Fruit fly (Drosophila melanogaster) whole organism, pupa: ENCODE measurements around the gene grp.

ENCODE experiments used
- CG10348 ChIP-seq: fragments of 200-800 bp; sonication (Bioruptor generic); IDR thresholded peaks from 2 replicates; pipeline ENCODE4 v1.3.6; 2022; ENCODE audit warnings: missing biosample characterization, missing genetic modification characterization
- CG12605 ChIP-seq: fragments of 200-800 bp; sonication (Bioruptor generic); IDR thresholded peaks from 2 replicates; pipeline ENCODE4 v1.3.6; 2022; ENCODE audit warnings: missing biosample characterization, missing genetic modification characterization
- CG13204 ChIP-seq: fragments of 200-800 bp; sonication (Bioruptor generic); optimal IDR thresholded peaks from 2 replicates; lab custom pipeline; 2018; ENCODE audit warnings: missing biosample characterization, mild to moderate bottlenecking, missing genetic modification characterization, moderate library complexity
- CG14655 ChIP-seq: fragments of 200-800 bp; sonication (Bioruptor generic); optimal IDR thresholded peaks from 3 replicates; lab custom pipeline; 2017; ENCODE audit warnings: mild to moderate bottlenecking, missing biosample characterization, missing genetic modification reagents, missing genetic modification characterization
- CG15710 ChIP-seq: fragments of 200-800 bp; sonication (Bioruptor generic); optimal IDR thresholded peaks from 2 replicates; lab custom pipeline; 2018; ENCODE audit warnings: missing biosample characterization, mild to moderate bottlenecking, missing genetic modification characterization, moderate library complexity
- CG17806 ChIP-seq: fragments of 200-800 bp; sonication (Bioruptor generic); optimal IDR thresholded peaks from 2 replicates; lab custom pipeline; 2018; ENCODE audit warnings: missing biosample characterization, mild to moderate bottlenecking, missing genetic modification characterization, moderate library complexity
- CG32121 ChIP-seq: fragments of 200-800 bp; sonication (Bioruptor generic); IDR thresholded peaks from 2 replicates; pipeline ENCODE4 v1.3.6; 2022; ENCODE audit warnings: missing biosample characterization, missing genetic modification characterization
- CG34367 ChIP-seq: fragments of 200-800 bp; sonication (Bioruptor generic); optimal IDR thresholded peaks from 2 replicates; lab custom pipeline; 2018; ENCODE audit warnings: missing biosample characterization, mild to moderate bottlenecking, missing genetic modification characterization
- CG4496 ChIP-seq: fragments of 200-800 bp; sonication (Bioruptor generic); IDR thresholded peaks from 3 replicates; pipeline ENCODE4 v1.3.6; 2022; ENCODE audit warnings: missing biosample characterization, missing genetic modification characterization
- CG8159 ChIP-seq: fragments of 200-800 bp; sonication (Bioruptor generic); optimal IDR thresholded peaks from 3 replicates; lab custom pipeline; 2018; ENCODE audit warnings: missing biosample characterization, mild to moderate bottlenecking, missing genetic modification characterization, moderate library complexity
- CG8301 ChIP-seq: fragments of 200-800 bp; sonication (Bioruptor generic); optimal IDR thresholded peaks from 2 replicates; lab custom pipeline; 2018; ENCODE audit warnings: missing biosample characterization, mild to moderate bottlenecking, missing genetic modification characterization
- CG9948 ChIP-seq: fragments of 200-800 bp; sonication (Bioruptor generic); optimal IDR thresholded peaks from 2 replicates; lab custom pipeline; 2018; ENCODE audit warnings: missing biosample characterization, mild to moderate bottlenecking, missing genetic modification characterization, moderate library complexity
- D1 ChIP-seq: fragments of 200-800 bp; sonication (Bioruptor generic); optimal IDR thresholded peaks from 2 replicates; lab custom pipeline; 2018; ENCODE audit warnings: missing biosample characterization, mild to moderate bottlenecking, missing genetic modification characterization, moderate library complexity
- EcR ChIP-seq: fragments of 200-800 bp; sonication (Bioruptor generic); optimal IDR thresholded peaks from 3 replicates; lab custom pipeline; 2019; ENCODE audit warnings: missing biosample characterization, missing genetic modification characterization, mild to moderate bottlenecking, moderate library complexity, missing genetic modification reagents
- Ets98B ChIP-seq: fragments of 200-800 bp; sonication (Bioruptor generic); IDR thresholded peaks from 2 replicates; pipeline ENCODE4 v1.3.6; 2022; ENCODE audit warnings: missing biosample characterization, missing genetic modification characterization
- Pif1A ChIP-seq: fragments of 200-800 bp; sonication (Bioruptor generic); optimal IDR thresholded peaks from 3 replicates; lab custom pipeline; 2016; ENCODE audit warnings: missing biosample characterization, missing genetic modification characterization
- Pif1B ChIP-seq: fragments of 200-800 bp; sonication (Bioruptor generic); optimal IDR thresholded peaks from 3 replicates; lab custom pipeline; 2016; ENCODE audit warnings: missing biosample characterization, missing genetic modification characterization
- Snoo ChIP-seq: fragments of 200-800 bp; sonication (Bioruptor generic); optimal IDR thresholded peaks from 3 replicates; lab custom pipeline; 2017; ENCODE audit warnings: missing biosample characterization, mild to moderate bottlenecking, missing genetic modification characterization, inconsistent platforms
- fd96Ca ChIP-seq: fragments of 200-800 bp; sonication (Bioruptor generic); IDR thresholded peaks from 3 replicates; pipeline ENCODE4 v1.3.6; 2022; ENCODE audit warnings: missing biosample characterization, missing genetic modification characterization
- gl ChIP-seq: fragments of 200-800 bp; sonication (Bioruptor generic); optimal IDR thresholded peaks from 2 replicates; lab custom pipeline; 2018; ENCODE audit warnings: missing biosample characterization, mild to moderate bottlenecking, missing genetic modification characterization
- rn ChIP-seq: fragments of 200-800 bp; sonication (Bioruptor generic); IDR thresholded peaks from 2 replicates; pipeline ENCODE4 v1.3.6; 2022; ENCODE audit warnings: missing biosample characterization, missing genetic modification characterization

Gene grp

dm6 chr2L:16730939-16731338 lies 51.1 kb downstream of the grp start, which contains the start of gene CG17996:
Gene CG17996, minus strand, starts transcription at chr2L:16731039.
- TF ChIP-seq CG10348 (no peak), CG12605 (GFP tag; lab: Robert Waterston, UW) (no peak), gl (no peak), Ets98B (GFP tag; lab: Robert Waterston, UW) (no peak), CG8301 (tag; lab: Kevin White, UChicago) (no peak), CG4496 (no peak), CG8159 (tag; lab: Kevin White, UChicago) (no peak), CG9948 (no peak), fd96Ca (GFP tag; lab: Robert Waterston, UW) (no peak), CG17806 (tag; lab: Kevin White, UChicago) (no peak), CG32121 (GFP tag; lab: Robert Waterston, UW) (no peak), Snoo (tag; lab: Kevin White, UChicago) (no peak), Pif1A (GFP tag; lab: Kevin White, UChicago) (no peak), CG15710 (tag; lab: Kevin White, UChicago) (no peak), rn (GFP tag; lab: Robert Waterston, UW) (no peak), CG13204 (GFP tag; lab: Kevin White, UChicago) (no peak), D1 (no peak)

DNA sequence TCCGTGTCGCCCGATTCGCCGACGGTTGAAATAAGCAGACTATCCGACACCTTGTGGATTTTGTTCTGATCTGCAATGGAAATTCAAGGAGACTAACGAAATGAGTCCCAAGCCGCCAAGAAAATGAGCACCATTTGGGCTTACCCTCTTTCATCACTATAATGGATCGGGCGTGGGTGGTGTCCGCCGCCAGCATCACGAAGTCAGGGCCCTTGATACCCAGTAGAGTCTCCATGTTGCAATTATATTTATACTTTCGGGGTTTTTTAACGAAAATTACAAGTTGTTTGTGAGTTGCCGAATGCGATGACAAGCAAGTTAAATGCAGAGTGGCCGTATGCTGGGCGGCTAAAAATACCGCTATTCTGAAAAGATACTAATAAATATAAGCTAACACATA lies 51.9 kb downstream of the grp start, which contains the start of gene Prosbeta4:
TSS of gene Prosbeta4 (minus strand) at position 335 of the 400 bp plus-strand sequence.
- TF ChIP-seq CG8301 (tag; lab: Kevin White, UChicago) = no peak
- TF ChIP-seq CG10348 = no peak
- TF ChIP-seq, all 21 proteins: peak for 0

DNA sequence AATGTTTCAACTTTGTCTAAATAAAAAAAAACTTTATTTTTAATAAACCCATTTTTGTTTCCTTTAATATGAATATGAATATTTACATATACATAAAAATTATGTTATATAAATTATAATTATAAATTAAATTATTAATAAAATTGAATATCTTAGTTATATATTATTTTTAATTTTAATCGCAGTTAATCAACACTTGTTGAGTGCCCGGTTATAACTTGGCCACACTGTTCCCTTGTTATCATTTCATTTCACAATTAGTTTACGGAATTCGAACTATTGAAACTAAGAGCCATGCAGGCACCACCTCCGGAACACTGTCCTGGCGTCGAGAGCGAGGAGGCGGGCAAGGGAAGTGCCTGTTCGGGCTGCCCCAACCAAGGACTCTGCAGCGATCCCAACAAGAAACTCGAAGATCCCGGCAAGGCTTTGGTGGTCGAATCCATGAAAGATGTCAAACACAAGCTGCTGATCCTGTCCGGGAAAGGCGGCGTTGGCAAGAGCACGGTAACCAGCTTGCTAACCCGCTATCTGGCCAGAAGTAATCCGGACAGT lies 52.6 kb downstream of the grp start, which contains the start of gene Nubp1:
TSS of gene Nubp1 (plus strand) at position 213 of the 555 bp plus-strand sequence.
- TF ChIP-seq CG32121 (GFP tag; lab: Robert Waterston, UW) (no peak), CG12605 (GFP tag; lab: Robert Waterston, UW) (no peak), CG34367 (no peak), CG17806 (tag; lab: Kevin White, UChicago) (no peak), Pif1A (GFP tag; lab: Kevin White, UChicago) (no peak)

dm6 chr2L:16738206-16738900 lies 58.5 kb downstream of the grp start, which contains the start of the genes glu and ChLD3:
Gene glu, minus strand, starts transcription at chr2L:16738388.
Gene ChLD3, plus strand, starts transcription at chr2L:16738850.
- no peak for TF ChIP-seq CG17806 (tag; lab: Kevin White, UChicago)
- no peak for TF ChIP-seq CG14655
- TF ChIP-seq, all 21 proteins: peak for 0

DNA sequence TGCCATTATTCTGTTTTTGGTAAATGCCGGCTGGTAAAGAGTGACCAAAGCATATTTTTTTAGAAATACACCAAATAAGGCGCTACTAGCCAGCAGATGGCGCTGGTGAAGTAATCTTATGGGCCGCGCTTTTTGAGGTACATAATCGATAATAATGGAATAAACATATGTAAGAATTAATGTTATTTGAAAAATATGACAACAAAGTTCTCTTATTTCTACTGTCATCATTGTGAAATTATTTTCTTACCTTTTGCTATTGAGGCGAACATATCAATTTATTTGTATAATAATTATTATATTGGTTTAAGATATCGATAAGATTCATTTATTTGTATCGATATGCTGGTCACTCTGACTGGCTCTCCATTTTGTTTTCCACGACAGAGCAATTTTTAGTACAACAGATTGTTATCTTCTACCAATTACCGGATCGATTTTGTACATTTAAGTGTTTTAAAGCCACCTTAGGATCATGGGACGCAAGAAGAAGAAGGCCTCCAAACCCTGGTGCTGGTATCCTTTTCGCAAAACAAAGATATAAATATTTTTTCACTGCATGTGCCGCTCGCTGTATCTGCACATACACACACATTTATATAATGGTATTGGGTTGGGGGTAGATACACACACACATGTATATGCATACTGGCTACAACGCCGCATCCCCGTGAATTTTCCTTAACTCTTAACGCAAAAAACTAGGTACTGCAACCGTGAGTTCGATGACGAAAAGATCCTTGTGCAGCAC lies 63.4 kb downstream of the grp start, which contains the start of the genes LSm7 and BuGZ:
TSS of gene LSm7 (minus strand) at position 46 of the 751 bp plus-strand sequence.
TSS of gene BuGZ (plus strand) at position 351 of the 751 bp plus-strand sequence.
- no peak for TF ChIP-seq CG14655
- no peak for TF ChIP-seq Pif1B (GFP tag; lab: Kevin White, UChicago)
- no peak for TF ChIP-seq CG12605 (GFP tag; lab: Robert Waterston, UW)
- no peak for TF ChIP-seq Snoo (tag; lab: Kevin White, UChicago)
- no peak for TF ChIP-seq CG13204 (GFP tag; lab: Kevin White, UChicago)
- TF ChIP-seq Ets98B (GFP tag; lab: Robert Waterston, UW) = no peak
- no peak for TF ChIP-seq fd96Ca (GFP tag; lab: Robert Waterston, UW)
- TF ChIP-seq CG15710 (tag; lab: Kevin White, UChicago) = no peak
- no peak for TF ChIP-seq Pif1A (GFP tag; lab: Kevin White, UChicago)
- no peak for TF ChIP-seq CG8301 (tag; lab: Kevin White, UChicago)
- TF ChIP-seq CG34367 = no peak
- TF ChIP-seq rn (GFP tag; lab: Robert Waterston, UW) = no peak
- TF ChIP-seq CG4496 = no peak
- no peak for TF ChIP-seq D1
- TF ChIP-seq CG32121 (GFP tag; lab: Robert Waterston, UW) = no peak
- no peak for TF ChIP-seq CG8159 (tag; lab: Kevin White, UChicago)
- no peak for TF ChIP-seq CG10348
- no peak for TF ChIP-seq EcR (GFP tag; lab: Kevin White, UChicago)
- TF ChIP-seq CG9948 = no peak
- TF ChIP-seq CG17806 (tag; lab: Kevin White, UChicago) = no peak
- TF ChIP-seq, all 21 proteins: peak for 0

dm6 chr2L:16747145-16747544 lies 67.3 kb downstream of the grp start:
- no peak for TF ChIP-seq CG8301 (tag; lab: Kevin White, UChicago)
- no peak for TF ChIP-seq Pif1A (GFP tag; lab: Kevin White, UChicago)
- TF ChIP-seq CG8159 (tag; lab: Kevin White, UChicago) = no peak
- no peak for TF ChIP-seq fd96Ca (GFP tag; lab: Robert Waterston, UW)
- TF ChIP-seq CG13204 (GFP tag; lab: Kevin White, UChicago) = no peak
- no peak for TF ChIP-seq Snoo (tag; lab: Kevin White, UChicago)
- TF ChIP-seq Pif1B (GFP tag; lab: Kevin White, UChicago) = no peak
- no peak for TF ChIP-seq D1
- TF ChIP-seq gl = no peak
- TF ChIP-seq CG4496 = no peak
- TF ChIP-seq CG10348 = no peak
- no peak for TF ChIP-seq CG15710 (tag; lab: Kevin White, UChicago)
- TF ChIP-seq EcR (GFP tag; lab: Kevin White, UChicago) = no peak
- TF ChIP-seq rn (GFP tag; lab: Robert Waterston, UW) = no peak
- TF ChIP-seq CG9948 = no peak
- TF ChIP-seq CG14655 = no peak
- TF ChIP-seq CG34367 = no peak
